Worm (Caenorhabditis elegans) whole organism, young adult: ENCODE results near the gene asd-1.

Experiments used
- D2030.7 ChIP-seq: fragments of 200-800 bp; sonication (Bioruptor generic); IDR thresholded peaks from 2 replicates; pipeline ENCODE4 v1.3.6; 2022; ENCODE audit warnings: missing genetic modification reagents, missing genetic modification characterization, missing compliant biosample characterization
- F22D6.2 ChIP-seq: sonication (generic microtip); optimal IDR thresholded peaks from 2 replicates; lab custom pipeline; 2016; ENCODE audit warnings: mild to moderate bottlenecking, missing genetic modification characterization, missing compliant biosample characterization
- F37B4.10 ChIP-seq: fragments of 200-800 bp; sonication (Bioruptor generic); IDR thresholded peaks from 2 replicates; pipeline ENCODE4 v1.3.6; 2022; ENCODE audit warnings: missing genetic modification characterization, missing compliant biosample characterization
- F55B11.4 ChIP-seq: sonication (generic microtip); optimal IDR thresholded peaks from 2 replicates; lab custom pipeline; 2016; ENCODE audit warnings: missing compliant biosample characterization, missing genetic modification characterization, borderline replicate concordance; ENCODE audit not compliant: insufficient read depth
- K12H6.12 ChIP-seq: fragments of 200-800 bp; sonication (Bioruptor generic); optimal IDR thresholded peaks from 2 replicates; lab custom pipeline; 2018; ENCODE audit warnings: mild to moderate bottlenecking, missing genetic modification characterization, missing compliant biosample characterization
- T26A5.8 ChIP-seq: sonication (generic microtip); optimal IDR thresholded peaks from 2 replicates; lab custom pipeline; 2016; ENCODE audit warnings: missing genetic modification characterization, missing compliant biosample characterization
- Y53F4B.3 ChIP-seq: fragments of 200-800 bp; sonication (Bioruptor generic); IDR thresholded peaks from 2 replicates; pipeline ENCODE4 v1.3.6; 2022; ENCODE audit warnings: missing genetic modification reagents, missing genetic modification characterization, missing compliant biosample characterization
- Y67H2A.10 ChIP-seq: fragments of 200-800 bp; sonication (Bioruptor generic); conservative IDR thresholded peaks from 2 replicates; pipeline ENCODE4 v1.3.6; 2022; ENCODE audit warnings: missing genetic modification reagents, missing genetic modification characterization, missing compliant biosample characterization
- Y79H2A.3 ChIP-seq: fragments of 200-800 bp; sonication (Bioruptor generic); conservative IDR thresholded peaks from 2 replicates; pipeline ENCODE4 v1.3.6; 2022; ENCODE audit warnings: missing genetic modification reagents, missing genetic modification characterization, missing compliant biosample characterization
- akir-1 ChIP-seq: fragments of 200-800 bp; sonication (Bioruptor generic); optimal IDR thresholded peaks from 2 replicates; lab custom pipeline; 2018; ENCODE audit warnings: mild to moderate bottlenecking, missing genetic modification characterization, moderate library complexity, missing compliant biosample characterization
- ama-1 ChIP-seq, 3 experiments: fragments of 150-350 bp in 1 of 3; sonication (generic microtip) in 2 of 3; optimal IDR thresholded peaks; 2 replicates each; lab custom pipeline; 2014 to 2018; ENCODE audit warnings: missing biosample characterization in 2 of 3, missing genetic modification characterization in 2 of 3, missing genetic modification reagents in 2 of 3
- atf-7 ChIP-seq: sonication (generic microtip); optimal IDR thresholded peaks from 2 replicates; lab custom pipeline; 2017; ENCODE audit warnings: mild to moderate bottlenecking, missing genetic modification characterization, missing compliant biosample characterization
- attf-5 ChIP-seq: fragments of 200-800 bp; sonication (Bioruptor generic); optimal IDR thresholded peaks from 2 replicates; lab custom pipeline; 2018; ENCODE audit warnings: mild to moderate bottlenecking, missing genetic modification characterization, missing compliant biosample characterization
- bed-2 ChIP-seq: fragments of 200-800 bp; sonication (Bioruptor generic); IDR thresholded peaks from 2 replicates; pipeline ENCODE4 v1.3.6; 2022; ENCODE audit warnings: missing genetic modification reagents, missing genetic modification characterization, missing compliant biosample characterization
- cebp-1 ChIP-seq, 2 experiments: fragments of 200-800 bp in 1 of 2; sonication (Bioruptor generic) in 1 of 2; sonication (generic microtip) in 1 of 2; IDR thresholded peaks in 1 of 2; optimal IDR thresholded peaks in 1 of 2; 2 replicates each; pipeline versions ENCODE4 v1.3.6 to Lab custom; 2017 to 2022; ENCODE audit warnings: missing compliant biosample characterization in 2 of 2, missing genetic modification characterization in 2 of 2, mild to moderate bottlenecking in 1 of 2, missing genetic modification reagents in 1 of 2, moderate library complexity in 1 of 2
- cebp-2 ChIP-seq: fragments of 200-800 bp; sonication (Bioruptor generic); IDR thresholded peaks from 2 replicates; pipeline ENCODE4 v1.3.6; 2022; ENCODE audit warnings: missing genetic modification characterization, missing compliant biosample characterization
- ceh-100 ChIP-seq: fragments of 200-800 bp; sonication (Bioruptor generic); IDR thresholded peaks from 2 replicates; pipeline ENCODE4 v1.3.6; 2022; ENCODE audit warnings: missing genetic modification reagents, missing genetic modification characterization, missing compliant biosample characterization
- ceh-27 ChIP-seq: fragments of 200-800 bp; sonication (Bioruptor generic); optimal IDR thresholded peaks from 2 replicates; lab custom pipeline; 2018; ENCODE audit warnings: mild to moderate bottlenecking, missing genetic modification characterization, moderate library complexity, missing compliant biosample characterization
- ceh-40 ChIP-seq: fragments of 200-800 bp; sonication (Bioruptor generic); IDR thresholded peaks from 2 replicates; pipeline ENCODE4 v1.3.6; 2022; ENCODE audit warnings: missing genetic modification characterization, missing compliant biosample characterization
- ceh-91 ChIP-seq: fragments of 200-800 bp; sonication (Bioruptor generic); IDR thresholded peaks from 2 replicates; pipeline ENCODE4 v1.3.6; 2022; ENCODE audit warnings: missing genetic modification reagents, missing genetic modification characterization, missing compliant biosample characterization
- chd-7 ChIP-seq: sonication (generic microtip); optimal IDR thresholded peaks from 2 replicates; lab custom pipeline; 2016; ENCODE audit warnings: mild to moderate bottlenecking, missing genetic modification characterization, moderate library complexity, missing compliant biosample characterization
- hlh-26 ChIP-seq: fragments of 200-800 bp; sonication (Bioruptor generic); conservative IDR thresholded peaks from 2 replicates; pipeline ENCODE4 v1.3.6; 2022; ENCODE audit warnings: missing genetic modification reagents, missing genetic modification characterization, missing compliant biosample characterization
- hrde-1 ChIP-seq: sonication (generic microtip); optimal IDR thresholded peaks from 2 replicates; lab custom pipeline; 2016; ENCODE audit warnings: missing genetic modification characterization, mild to moderate bottlenecking, missing compliant biosample characterization, moderate library complexity, missing genotype, missing genetic modification reagents, borderline replicate concordance
- lag-1 ChIP-seq: fragments of 200-800 bp; sonication (Bioruptor generic); IDR thresholded peaks from 2 replicates; pipeline ENCODE4 v1.3.6; 2022; ENCODE audit warnings: missing genetic modification reagents, missing genetic modification characterization, missing compliant biosample characterization
- lin-26 ChIP-seq: fragments of 200-800 bp; sonication (Bioruptor generic); IDR thresholded peaks from 2 replicates; pipeline ENCODE4 v1.3.6; 2022; ENCODE audit warnings: missing genetic modification reagents, missing genetic modification characterization, missing compliant biosample characterization
- lsl-1 ChIP-seq: fragments of 200-800 bp; sonication (Bioruptor generic); optimal IDR thresholded peaks from 2 replicates; lab custom pipeline; 2018; ENCODE audit warnings: mild to moderate bottlenecking, missing genetic modification characterization, moderate library complexity, missing compliant biosample characterization
- lsy-27 ChIP-seq: sonication (generic microtip); optimal IDR thresholded peaks from 2 replicates; lab custom pipeline; 2017; ENCODE audit warnings: missing genetic modification characterization, mild to moderate bottlenecking, missing compliant biosample characterization, antibody characterized with exemption, missing genotype, borderline replicate concordance; ENCODE audit not compliant: insufficient read depth
- madf-10 ChIP-seq: sonication (generic microtip); optimal IDR thresholded peaks from 2 replicates; lab custom pipeline; 2016; ENCODE audit warnings: mild to moderate bottlenecking, missing genetic modification characterization, missing compliant biosample characterization
- madf-8 ChIP-seq: fragments of 200-800 bp; sonication (Bioruptor generic); conservative IDR thresholded peaks from 2 replicates; pipeline ENCODE4 v1.3.6; 2022; ENCODE audit warnings: missing genetic modification reagents, missing genetic modification characterization, missing compliant biosample characterization
- mxl-1 ChIP-seq: sonication (generic microtip); optimal IDR thresholded peaks from 2 replicates; lab custom pipeline; 2016; ENCODE audit warnings: missing genetic modification characterization, missing compliant biosample characterization
- nfya-1 ChIP-seq: sonication (generic microtip); optimal IDR thresholded peaks from 2 replicates; lab custom pipeline; 2017; ENCODE audit warnings: antibody characterized with exemption, missing compliant biosample characterization, missing genetic modification characterization, borderline replicate concordance; ENCODE audit not compliant: insufficient read depth
- nhr-120 ChIP-seq: fragments of 200-800 bp; sonication (Bioruptor generic); IDR thresholded peaks from 2 replicates; pipeline ENCODE4 v1.3.6; 2022; ENCODE audit warnings: missing genetic modification characterization, missing compliant biosample characterization
- nhr-27 ChIP-seq: fragments of 200-800 bp; sonication (Bioruptor generic); optimal IDR thresholded peaks from 2 replicates; lab custom pipeline; 2018; ENCODE audit warnings: mild to moderate bottlenecking, missing genetic modification characterization, moderate library complexity, missing compliant biosample characterization
- nhr-80 ChIP-seq: sonication (generic microtip); optimal IDR thresholded peaks from 2 replicates; lab custom pipeline; 2016; ENCODE audit warnings: missing genetic modification characterization, missing compliant biosample characterization
- pbrm-1 ChIP-seq: fragments of 200-800 bp; sonication (Bioruptor generic); IDR thresholded peaks from 2 replicates; pipeline ENCODE4 v1.3.6; 2022; ENCODE audit warnings: missing genetic modification reagents, missing genetic modification characterization, missing compliant biosample characterization
- rpc-1 ChIP-seq, 2 experiments: fragments of 150-350 bp in 1 of 2; sonication (generic microtip) in 1 of 2; optimal IDR thresholded peaks; 2 replicates each; lab custom pipeline; 2014 to 2018; ENCODE audit warnings: missing biosample characterization in 1 of 2, missing genetic modification characterization in 1 of 2, missing genetic modification reagents in 1 of 2, missing genotype in 1 of 2
- sea-2 ChIP-seq: fragments of 200-800 bp; sonication (Bioruptor generic); IDR thresholded peaks from 2 replicates; pipeline ENCODE4 v1.3.6; 2022; ENCODE audit warnings: missing genetic modification characterization, missing compliant biosample characterization
- somi-1 ChIP-seq: fragments of 200-800 bp; sonication (Bioruptor generic); optimal IDR thresholded peaks from 2 replicates; lab custom pipeline; 2018; ENCODE audit warnings: mild to moderate bottlenecking, missing genetic modification characterization, missing compliant biosample characterization
- tbp1 ChIP-seq: fragments of 200-800 bp; sonication (Bioruptor generic); optimal IDR thresholded peaks from 2 replicates; lab custom pipeline; 2018; ENCODE audit warnings: mild to moderate bottlenecking, missing genetic modification characterization, missing compliant biosample characterization
- tbx-9 ChIP-seq: sonication (generic microtip); optimal IDR thresholded peaks from 2 replicates; lab custom pipeline; 2016; ENCODE audit warnings: borderline replicate concordance, missing genetic modification characterization, inconsistent platforms, missing compliant biosample characterization
- unc-62 ChIP-seq: fragments of 150-350 bp; optimal IDR thresholded peaks from 2 replicates; lab custom pipeline; 2014; ENCODE audit warnings: missing biosample characterization, missing genetic modification reagents, missing genetic modification characterization
- zfh-2 ChIP-seq: fragments of 200-800 bp; sonication (Bioruptor generic); conservative IDR thresholded peaks from 2 replicates; pipeline ENCODE4 v1.3.6; 2022; ENCODE audit warnings: missing genetic modification reagents, missing genetic modification characterization, missing compliant biosample characterization
- ztf-22 ChIP-seq: fragments of 200-800 bp; sonication (Bioruptor generic); optimal IDR thresholded peaks from 2 replicates; lab custom pipeline; 2018; ENCODE audit warnings: mild to moderate bottlenecking, missing genetic modification characterization, moderate library complexity, missing compliant biosample characterization
- ztf-25 ChIP-seq: fragments of 200-800 bp; sonication (Bioruptor generic); IDR thresholded peaks from 2 replicates; pipeline ENCODE4 v1.3.6; 2022; ENCODE audit warnings: missing genetic modification reagents, missing genetic modification characterization, missing compliant biosample characterization
- ztf-26 ChIP-seq: sonication (generic microtip); optimal IDR thresholded peaks from 2 replicates; lab custom pipeline; 2017; ENCODE audit warnings: missing genetic modification characterization, missing compliant biosample characterization
- ztf-6 ChIP-seq: fragments of 200-800 bp; sonication (Bioruptor generic); IDR thresholded peaks from 2 replicates; pipeline ENCODE4 v1.3.6; 2022; ENCODE audit warnings: missing genetic modification reagents, missing genetic modification characterization, missing compliant biosample characterization

asd-1 gene

ce11 chrIII:4195306-4196008 lies 1.6 kb upstream of the asd-1 start (continued):
- TF ChIP-seq chd-7 (tag; lab: Kevin White, UChicago): peak; percentile 79
- no peak for TF ChIP-seq akir-1
- peak; percentile 84 for TF ChIP-seq atf-7
- TF ChIP-seq ceh-27 (GFP tag; lab: Kevin White, UChicago): peak; percentile 42
- peak; percentile 93 for TF ChIP-seq nhr-120 (GFP tag; lab: Robert Waterston, UW)
- TF ChIP-seq hlh-26 (GFP tag; lab: Robert Waterston, UW): no peak
- no peak for TF ChIP-seq F22D6.2 (tag; lab: Kevin White, UChicago)
- TF ChIP-seq ztf-22: no peak
- TF ChIP-seq K12H6.12 (tag; lab: Kevin White, UChicago): peak; percentile 39
- peak; percentile 96 for TF ChIP-seq ama-1 (optimal IDR thresholded peaks at IDR 0.05; lab: Kevin White, UChicago)
- TF ChIP-seq ama-1 (GFP tag; optimal IDR thresholded peaks at IDR 0.05; lab: Kevin White, UChicago): peak in 1 of 2 experiments; percentile 68
- TF ChIP-seq Y67H2A.10 (GFP tag; lab: Robert Waterston, UW): no peak
- TF ChIP-seq lag-1 (GFP tag; lab: Robert Waterston, UW): no peak
- TF ChIP-seq ceh-40: peak; percentile 64; the same call in 1 of the 2 replicates
- TF ChIP-seq madf-8: no peak
- TF ChIP-seq lin-26 (GFP tag; lab: Robert Waterston, UW): peak; percentile 41; the same call in 1 of the 2 replicates
- peak; percentile 41 for TF ChIP-seq tbp1 (GFP tag; lab: Kevin White, UChicago)
- TF ChIP-seq madf-10 (tag; lab: Kevin White, UChicago): peak; percentile 33
- peak; percentile 55; the same call in 1 of the 2 replicates for TF ChIP-seq pbrm-1 (GFP tag; lab: Robert Waterston, UW)
- TF ChIP-seq ztf-6 (GFP tag; lab: Robert Waterston, UW): no peak
- TF ChIP-seq ztf-25 (GFP tag; lab: Robert Waterston, UW): no peak
- no peak for TF ChIP-seq rpc-1 (optimal IDR thresholded peaks at IDR 0.05; lab: Kevin White, UChicago)
- TF ChIP-seq rpc-1 (tag; optimal IDR thresholded peaks at IDR 0.05; lab: Kevin White, UChicago): no peak
- TF ChIP-seq D2030.7 (GFP tag; lab: Robert Waterston, UW): 0 out of 2 replicates have a peak, but pooled peaks have one; percentile 24
- no peak for TF ChIP-seq Y53F4B.3 (GFP tag; lab: Robert Waterston, UW)
- no peak for TF ChIP-seq cebp-2
- TF ChIP-seq ztf-26 (tag; lab: Kevin White, UChicago): peak; percentile 56
- TF ChIP-seq nhr-27 (tag; lab: Kevin White, UChicago): no peak
- no peak for TF ChIP-seq tbx-9 (tag; lab: Kevin White, UChicago)
- no peak for TF ChIP-seq sea-2 (GFP tag; lab: Robert Waterston, UW)
- peak; percentile 24 for TF ChIP-seq attf-5 (GFP tag; lab: Kevin White, UChicago)
- TF ChIP-seq hrde-1 (tag; lab: Kevin White, UChicago): no peak
- no peak for TF ChIP-seq nfya-1 (tag; lab: Kevin White, UChicago)
- TF ChIP-seq unc-62: no peak
- no peak; the same call in 1 of the 2 replicates for TF ChIP-seq ceh-100 (GFP tag; lab: Robert Waterston, UW)
- TF ChIP-seq nhr-80 (tag; lab: Kevin White, UChicago): peak; percentile 6
- peak; percentile 11 for TF ChIP-seq mxl-1 (tag; lab: Kevin White, UChicago)
- TF ChIP-seq somi-1: no peak
- no peak for TF ChIP-seq lsy-27
- no peak for TF ChIP-seq F37B4.10 (GFP tag; lab: Robert Waterston, UW)
- no peak for TF ChIP-seq cebp-1 (GFP tag; IDR thresholded peaks at IDR 0.05; lab: Robert Waterston, UW)
- TF ChIP-seq cebp-1 (tag; optimal IDR thresholded peaks at IDR 0.05; lab: Kevin White, UChicago): peak; percentile 62
- TF ChIP-seq F55B11.4 (tag; lab: Kevin White, UChicago): no peak
- no peak for TF ChIP-seq bed-2 (GFP tag; lab: Robert Waterston, UW)
- no peak for TF ChIP-seq zfh-2 (GFP tag; lab: Robert Waterston, UW)
- no peak for TF ChIP-seq T26A5.8 (tag; lab: Kevin White, UChicago)
- TF ChIP-seq Y79H2A.3 (GFP tag; lab: Robert Waterston, UW): no peak
- TF ChIP-seq ceh-91 (GFP tag; lab: Robert Waterston, UW): no peak
- TF ChIP-seq lsl-1 (GFP tag; lab: Kevin White, UChicago): no peak
